Fruit fly (Drosophila melanogaster) Kc167 (cell line): ENCODE data around the gene MED28.

Experiments
- Sin3A ChIP-seq: fragments of >200 bp; optimal IDR thresholded peaks from 2 replicates; lab custom pipeline; 2018; ENCODE audit warnings: missing external identifiers
- insv ChIP-seq: fragments of >200 bp; optimal IDR thresholded peaks from 3 replicates; lab custom pipeline; 2018; ENCODE audit warnings: missing external identifiers
- psq ChIP-seq: fragments of >200 bp; optimal IDR thresholded peaks from 2 replicates; lab custom pipeline; 2017; ENCODE audit warnings: missing external identifiers

DNA sequence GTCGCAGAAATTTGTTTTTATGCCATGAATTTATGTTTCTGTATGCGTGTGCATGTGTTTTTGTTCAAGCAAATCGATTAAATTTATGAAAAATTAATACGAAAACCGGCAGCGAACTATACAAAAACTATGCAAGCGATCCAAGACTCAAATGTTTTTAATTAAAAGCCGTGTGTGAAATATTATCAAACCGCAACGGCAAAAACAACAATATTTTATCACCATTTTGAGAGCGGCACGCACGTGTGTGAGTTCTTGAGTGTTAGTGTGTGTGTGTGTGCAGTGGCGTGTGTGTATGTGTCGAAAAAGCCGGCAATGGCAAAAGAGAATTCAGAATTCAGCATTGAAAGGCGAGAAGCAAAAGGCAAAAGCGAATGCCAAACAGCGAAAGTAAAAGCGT lies 41.8 kb downstream of the MED28 start:
- TF ChIP-seq insv (lab: Kevin White, UChicago) (no peak), Sin3A (lab: Kevin White, UChicago) (no peak), psq (no peak)
